Worm (Caenorhabditis elegans): ENCODE results near the gene pie-1.
A peak's percentile ranks its signal among the peaks of the same experiment; 100 is the strongest.
"Not testable (repeated sequence)": the region's sequence is repeated elsewhere in the genome, so short reads cannot be mapped to it uniquely, and the experiment has no call there.

Gene pie-1

ce11 chrIII:12426558-12426957, at the start of gene pie-1 (continued):
- no peak for TF ChIP-seq F57C9.4 (tag; optimal IDR thresholded peaks at IDR 0.05)

DNA sequence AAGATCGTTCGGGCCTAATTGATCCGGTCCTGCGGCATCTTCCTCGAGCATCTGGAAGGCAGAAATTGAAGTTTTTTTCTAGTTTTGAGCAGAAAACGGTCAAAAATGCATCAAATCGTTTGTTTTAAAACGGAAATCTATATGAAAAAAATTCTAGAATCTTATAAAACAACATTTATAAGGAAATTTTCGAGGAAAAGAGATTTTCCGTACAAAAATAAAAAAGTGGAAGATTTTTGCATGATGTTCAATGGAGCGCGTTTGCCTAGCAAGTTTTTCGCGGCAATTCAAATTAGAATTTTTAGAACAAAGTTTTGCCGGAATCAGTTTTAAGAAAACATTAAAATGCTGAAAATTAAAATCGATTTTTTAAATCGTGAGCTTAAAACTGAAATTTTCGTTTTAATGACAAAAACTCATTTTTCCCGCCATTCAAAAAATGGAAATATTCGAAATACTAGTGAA, 49.5 kb upstream of the pie-1 start, which contains the start of gene pph-4.2:
Gene pph-4.2 (minus strand): TSS at position 51 of the 465 bp plus-strand sequence.
- TF ChIP-seq aptf-2 (GFP tag; conservative IDR thresholded peaks at IDR 0.05) (no peak), lsl-1 (GFP tag; optimal IDR thresholded peaks at IDR 0.05) (no peak), B0336.3 (GFP tag; IDR thresholded peaks at IDR 0.05) (no peak), T26A5.8 (tag; optimal IDR thresholded peaks at IDR 0.05) (no peak), ztf-6 (GFP tag; IDR thresholded peaks at IDR 0.05) (no peak), lin-35 (GFP tag; optimal IDR thresholded peaks at IDR 0.05) (peak in 1 of 3 experiments; percentile 81), dpl-1 (GFP tag; optimal IDR thresholded peaks at IDR 0.05) (peak; percentile 41), akir-1 (GFP tag; optimal IDR thresholded peaks at IDR 0.05) (no peak), F57C9.4 (tag; optimal IDR thresholded peaks at IDR 0.05) (no peak), nhr-27 (tag; optimal IDR thresholded peaks at IDR 0.05) (no peak), B0019.2 (GFP tag; conservative IDR thresholded peaks at IDR 0.05) (no peak), hlh-12 (tag; optimal IDR thresholded peaks at IDR 0.05) (no peak), mcd-1 (GFP tag; IDR thresholded peaks at IDR 0.05) (peak; percentile 84), lin-54 (GFP tag; optimal IDR thresholded peaks at IDR 0.05) (peak; percentile 81), sea-2 (GFP tag; IDR thresholded peaks at IDR 0.05) (no peak), ztf-18 (tag; optimal IDR thresholded peaks at IDR 0.05) (no peak), D2030.7 (GFP tag; IDR thresholded peaks at IDR 0.05) (no peak), Y56A3A.18 (GFP tag; IDR thresholded peaks at IDR 0.05) (no peak), ceh-40 (GFP tag; IDR thresholded peaks at IDR 0.05) (no peak), lir-1 (GFP tag; conservative IDR thresholded peaks at IDR 0.05) (no peak), efl-1 (GFP tag; optimal IDR thresholded peaks at IDR 0.05) (peak; percentile 59), F55B11.4 (tag; optimal IDR thresholded peaks at IDR 0.05; ENCODE audit: borderline replicate concordance, insufficient read depth) (no peak), egl-44 (GFP tag; IDR thresholded peaks at IDR 0.05) (no peak)

DNA sequence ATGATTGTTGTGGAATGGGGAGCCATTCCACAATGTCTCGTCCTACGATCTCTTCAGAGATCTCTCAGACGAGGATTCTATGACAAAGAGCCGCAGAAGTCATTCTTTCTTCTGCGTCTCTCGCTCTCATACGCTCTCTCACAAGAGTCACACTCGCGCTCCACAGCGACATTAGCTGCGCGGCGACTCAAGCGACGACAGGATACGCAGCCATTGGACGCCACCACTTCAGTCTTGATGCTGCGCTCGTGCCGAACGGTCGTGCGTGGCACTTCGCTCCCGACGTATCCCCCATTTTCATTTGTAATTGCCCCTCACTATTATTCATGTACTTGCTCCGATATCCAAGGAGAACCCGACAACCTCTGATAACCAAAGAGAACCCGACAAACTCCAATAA, 43.9 kb upstream of the pie-1 start:
- TF ChIP-seq mcd-1 (GFP tag; IDR thresholded peaks at IDR 0.05) (peak; percentile 83), D2030.7 (GFP tag; IDR thresholded peaks at IDR 0.05) (peak; percentile 31), F33H1.4 (GFP tag; IDR thresholded peaks at IDR 0.05) (0 out of 2 replicates have a peak, but pooled peaks have one; percentile 27), madf-6 (GFP tag; IDR thresholded peaks at IDR 0.05) (peak; percentile 55; the same call in 1 of the 2 replicates), ceh-91 (GFP tag; IDR thresholded peaks at IDR 0.05) (0 out of 2 replicates have a peak, but pooled peaks have one; percentile 38), egrh-3 (GFP tag; IDR thresholded peaks at IDR 0.05) (0 out of 2 replicates have a peak, but pooled peaks have one; percentile 12), hmg-1.2 (GFP tag; IDR thresholded peaks at IDR 0.05) (peak; percentile 50)

- not testable (repeated sequence) for TF ChIP-seq lsy-27 (tag; optimal IDR thresholded peaks at IDR 0.05; ENCODE audit: borderline replicate concordance, insufficient read depth); F22D6.2 (tag; optimal IDR thresholded peaks at IDR 0.05); ceh-27 (GFP tag; optimal IDR thresholded peaks at IDR 0.05)
Measured at ce11 chrIII:12383709-12384108, 43.0 kb upstream of the pie-1 start, which contains the start of gene Y49E10.4. Y49E10.4 (minus strand) TSS chrIII:12383809.

- peak; percentile 91 for TF ChIP-seq aptf-2 (GFP tag; conservative IDR thresholded peaks at IDR 0.05)
Measured at ce11 chrIII:12385996-12386395, 40.7 kb upstream of the pie-1 start.
